Worm (Caenorhabditis elegans) whole organism, L2 larva: ENCODE measurements around the gene F26G1.11.

ENCODE experiments used
- C34F6.9 ChIP-seq: fragments of 150-350 bp; optimal IDR thresholded peaks from 2 replicates; lab custom pipeline; 2014; ENCODE audit warnings: missing biosample characterization, missing genetic modification characterization
- F13H6.1 ChIP-seq: sonication (generic microtip); optimal IDR thresholded peaks from 2 replicates; lab custom pipeline; 2016; ENCODE audit warnings: missing genetic modification characterization, missing compliant biosample characterization
- R02D3.7 ChIP-seq: fragments of 150-350 bp; optimal IDR thresholded peaks from 2 replicates; lab custom pipeline; 2014; ENCODE audit warnings: missing biosample characterization, missing genetic modification characterization
- Y55F3AM.14 ChIP-seq: fragments of 200-800 bp; sonication (Bioruptor generic); optimal IDR thresholded peaks from 2 replicates; lab custom pipeline; 2018; ENCODE audit warnings: mild to moderate bottlenecking, missing genetic modification characterization, missing compliant biosample characterization
- ZK546.5 ChIP-seq: sonication (generic microtip); optimal IDR thresholded peaks from 2 replicates; lab custom pipeline; 2017; ENCODE audit warnings: missing biosample characterization, missing genetic modification characterization
- alr-1 ChIP-seq: fragments of 150-350 bp; optimal IDR thresholded peaks from 2 replicates; lab custom pipeline; 2014; ENCODE audit warnings: missing biosample characterization, missing genetic modification characterization
- aly-2 ChIP-seq: fragments of 150-350 bp; optimal IDR thresholded peaks from 2 replicates; lab custom pipeline; 2014; ENCODE audit warnings: missing biosample characterization, missing genetic modification characterization
- blmp-1 ChIP-seq: sonication (generic microtip); optimal IDR thresholded peaks from 2 replicates; lab custom pipeline; 2017; ENCODE audit warnings: missing genetic modification characterization, mild to moderate bottlenecking, missing compliant biosample characterization, antibody characterized with exemption, moderate library complexity; ENCODE audit not compliant: insufficient read depth
- ceh-16 ChIP-seq: fragments of 150-350 bp; optimal IDR thresholded peaks from 2 replicates; lab custom pipeline; 2014; ENCODE audit warnings: missing biosample characterization, missing genetic modification characterization
- ceh-82 ChIP-seq: fragments of 150-350 bp; optimal IDR thresholded peaks from 2 replicates; lab custom pipeline; 2014; ENCODE audit warnings: missing biosample characterization, missing genetic modification characterization
- crh-2 ChIP-seq: sonication (generic microtip); optimal IDR thresholded peaks from 2 replicates; lab custom pipeline; 2017; ENCODE audit warnings: missing biosample characterization, missing genetic modification characterization
- dmd-4 ChIP-seq: sonication (generic microtip); optimal IDR thresholded peaks from 2 replicates; lab custom pipeline; 2017; ENCODE audit warnings: missing biosample characterization, missing genetic modification characterization
- egl-27 ChIP-seq: sonication (generic microtip); optimal IDR thresholded peaks from 3 replicates; lab custom pipeline; 2017; ENCODE audit warnings: missing biosample characterization, missing genetic modification reagents, missing genetic modification characterization
- fos-1 ChIP-seq: fragments of 150-350 bp; optimal IDR thresholded peaks from 2 replicates; lab custom pipeline; 2014; ENCODE audit warnings: missing biosample characterization, missing genetic modification characterization
- gmeb-1 ChIP-seq: fragments of 150-350 bp; optimal IDR thresholded peaks from 2 replicates; lab custom pipeline; 2014; ENCODE audit warnings: missing biosample characterization, missing genetic modification characterization
- lin-13 ChIP-seq: fragments of 150-350 bp; optimal IDR thresholded peaks from 2 replicates; lab custom pipeline; 2014; ENCODE audit warnings: missing biosample characterization, missing genetic modification reagents, missing genetic modification characterization
- lin-39 ChIP-seq: fragments of 150-350 bp; optimal IDR thresholded peaks from 2 replicates; lab custom pipeline; 2014; ENCODE audit warnings: missing biosample characterization, missing genetic modification reagents, missing genetic modification characterization
- lsy-2 ChIP-seq, 2 experiments: fragments of 150-350 bp in 1 of 2; sonication (generic microtip) in 1 of 2; optimal IDR thresholded peaks; 2 replicates each; lab custom pipeline; 2014 to 2017; ENCODE audit warnings: missing biosample characterization in 2 of 2, missing genetic modification characterization in 2 of 2
- mdl-1 ChIP-seq, 2 experiments: fragments of 150-350 bp in 1 of 2; sonication (generic microtip) in 1 of 2; optimal IDR thresholded peaks; 2 replicates each; lab custom pipeline; 2017; ENCODE audit warnings: missing biosample characterization in 2 of 2, missing genetic modification characterization in 2 of 2
- nhr-10 ChIP-seq: sonication (generic microtip); optimal IDR thresholded peaks from 2 replicates; lab custom pipeline; 2017; ENCODE audit warnings: missing biosample characterization, missing genetic modification characterization
- nhr-11 ChIP-seq: fragments of 150-350 bp; optimal IDR thresholded peaks from 2 replicates; lab custom pipeline; 2014; ENCODE audit warnings: missing biosample characterization, missing genetic modification characterization
- nhr-12 ChIP-seq: fragments of 150-350 bp; optimal IDR thresholded peaks from 2 replicates; lab custom pipeline; 2014; ENCODE audit warnings: missing biosample characterization, missing genetic modification characterization
- nhr-129 ChIP-seq: fragments of 150-350 bp; optimal IDR thresholded peaks from 2 replicates; lab custom pipeline; 2014; ENCODE audit warnings: missing biosample characterization, missing genetic modification characterization
- nhr-21 ChIP-seq: fragments of 150-350 bp; optimal IDR thresholded peaks from 2 replicates; lab custom pipeline; 2014; ENCODE audit warnings: missing biosample characterization, missing genetic modification characterization
- nhr-23 ChIP-seq: fragments of 150-350 bp; optimal IDR thresholded peaks from 2 replicates; lab custom pipeline; 2014; ENCODE audit warnings: missing biosample characterization, missing genetic modification reagents, missing genetic modification characterization
- nhr-237 ChIP-seq: fragments of 150-350 bp; optimal IDR thresholded peaks from 2 replicates; lab custom pipeline; 2014; ENCODE audit warnings: missing biosample characterization, missing genetic modification characterization
- nhr-25 ChIP-seq: fragments of 150-350 bp; sonication (generic microtip); optimal IDR thresholded peaks from 3 replicates; lab custom pipeline; 2014; ENCODE audit warnings: missing biosample characterization, missing genetic modification characterization
- nhr-6 ChIP-seq: fragments of 150-350 bp; optimal IDR thresholded peaks from 2 replicates; lab custom pipeline; 2014; ENCODE audit warnings: missing biosample characterization, missing genetic modification characterization
- nhr-77 ChIP-seq: fragments of 150-350 bp; optimal IDR thresholded peaks from 2 replicates; lab custom pipeline; 2014; ENCODE audit warnings: missing biosample characterization, missing genetic modification characterization
- sem-4 ChIP-seq: fragments of 150-350 bp; optimal IDR thresholded peaks from 2 replicates; lab custom pipeline; 2014; ENCODE audit warnings: missing biosample characterization, missing genetic modification reagents, missing genetic modification characterization
- skn-1 ChIP-seq: sonication (generic microtip); optimal IDR thresholded peaks from 2 replicates; lab custom pipeline; 2017; ENCODE audit warnings: missing biosample characterization, missing genetic modification characterization
- sma-3 ChIP-seq: sonication (generic microtip); optimal IDR thresholded peaks from 2 replicates; lab custom pipeline; 2016; ENCODE audit warnings: missing genetic modification reagents, missing genetic modification characterization, missing compliant biosample characterization
- sma-9 ChIP-seq, 2 experiments: fragments of 150-350 bp in 1 of 2; sonication (generic microtip) in 1 of 2; optimal IDR thresholded peaks; 2 replicates each; lab custom pipeline; 2014 to 2016; ENCODE audit warnings: missing genetic modification characterization in 2 of 2, mild to moderate bottlenecking in 1 of 2, missing biosample characterization in 1 of 2, missing compliant biosample characterization in 1 of 2, missing genetic modification reagents in 1 of 2, moderate library complexity in 1 of 2
- snpc-4 ChIP-seq: fragments of 150-350 bp; optimal IDR thresholded peaks from 2 replicates; lab custom pipeline; 2014; ENCODE audit warnings: missing biosample characterization, missing genetic modification characterization
- unc-39 ChIP-seq: fragments of 150-350 bp; optimal IDR thresholded peaks from 2 replicates; lab custom pipeline; 2014; ENCODE audit warnings: missing biosample characterization, missing genetic modification characterization
- unc-55 ChIP-seq: fragments of 150-350 bp; sonication (generic microtip); optimal IDR thresholded peaks from 3 replicates; lab custom pipeline; 2014; ENCODE audit warnings: missing biosample characterization, missing genetic modification reagents, missing genetic modification characterization
- unc-62 ChIP-seq: fragments of 150-350 bp; optimal IDR thresholded peaks from 2 replicates; lab custom pipeline; 2014; ENCODE audit warnings: missing biosample characterization, missing genetic modification reagents, missing genetic modification characterization
- ztf-11 ChIP-seq: sonication (generic microtip); optimal IDR thresholded peaks from 2 replicates; lab custom pipeline; 2017; ENCODE audit warnings: missing biosample characterization, missing genetic modification characterization
- ztf-4 ChIP-seq: fragments of 150-350 bp; optimal IDR thresholded peaks from 2 replicates; lab custom pipeline; 2014; ENCODE audit warnings: missing biosample characterization, missing genetic modification characterization

F26G1.11 gene

DNA sequence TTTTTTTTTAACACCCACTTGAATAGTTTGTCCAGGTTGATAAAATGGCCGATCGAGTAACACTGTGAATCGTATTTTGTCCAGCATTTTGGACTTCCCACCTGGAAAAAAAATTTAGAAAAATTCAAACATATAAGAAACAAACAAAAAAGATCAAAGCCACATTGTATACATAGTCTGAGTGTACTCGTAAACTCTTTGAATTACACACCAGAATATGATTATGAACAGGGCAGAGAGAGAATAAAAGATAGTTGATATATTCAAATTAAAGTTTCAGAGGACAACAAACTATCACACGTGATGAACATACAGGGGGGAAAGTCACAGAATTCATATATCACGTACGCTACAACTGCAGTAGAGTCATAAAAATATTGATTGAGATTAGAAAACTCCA is 10.7 kb upstream of the F26G1.11 start, which contains the start of gene ttm-2:
TSS of gene ttm-2 (minus strand) at position 101 of the 400 bp plus-strand sequence.
- TF ChIP-seq nhr-129 (tag; lab: Kevin White, UChicago): no peak
- no peak for TF ChIP-seq unc-39 (tag; lab: Kevin White, UChicago)
- TF ChIP-seq lin-13 (GFP tag; lab: Kevin White, UChicago): no peak
- no peak for TF ChIP-seq ceh-82 (tag; lab: Kevin White, UChicago)
- no peak for TF ChIP-seq blmp-1 (tag; lab: Kevin White, UChicago)
- no peak for TF ChIP-seq skn-1
- TF ChIP-seq lsy-2 (tag; optimal IDR thresholded peaks at IDR 0.05; lab: Kevin White, UChicago): no peak
- no peak for TF ChIP-seq nhr-6 (tag; lab: Kevin White, UChicago)
- TF ChIP-seq Y55F3AM.14 (GFP tag; lab: Kevin White, UChicago): no peak
- TF ChIP-seq nhr-77 (tag; lab: Kevin White, UChicago): no peak
- no peak for TF ChIP-seq egl-27 (tag; lab: Kevin White, UChicago)
- TF ChIP-seq lin-39: no peak
- TF ChIP-seq snpc-4 (tag; lab: Kevin White, UChicago): no peak
- no peak for TF ChIP-seq alr-1
- TF ChIP-seq dmd-4 (tag; lab: Kevin White, UChicago): no peak
- no peak for TF ChIP-seq nhr-237 (tag; lab: Kevin White, UChicago)
- no peak for TF ChIP-seq ceh-16
- TF ChIP-seq unc-55: no peak
- TF ChIP-seq, all 48 proteins: peak for 0

DNA sequence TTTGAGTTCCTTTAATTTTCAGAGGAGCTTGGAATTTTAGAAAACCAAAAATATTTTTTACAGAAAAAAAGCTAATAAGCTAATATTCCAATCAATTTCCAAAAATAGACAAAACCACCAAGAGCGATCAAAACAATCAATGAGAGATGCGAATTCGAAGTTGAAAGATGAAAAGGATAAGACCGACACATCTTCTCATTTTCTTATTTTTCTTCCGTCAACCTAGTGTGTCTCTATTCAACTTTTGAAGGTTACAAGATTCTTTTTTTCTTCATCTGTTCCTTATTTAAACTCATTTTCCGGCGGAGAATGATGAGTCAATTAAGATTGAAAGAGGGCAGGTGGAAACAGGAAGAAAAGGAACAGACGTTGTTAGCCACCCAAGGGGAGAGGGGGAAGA is 9.3 kb upstream of the F26G1.11 start:
- TF ChIP-seq sma-9 (GFP tag; optimal IDR thresholded peaks at IDR 0.05; lab: Kevin White, UChicago): peak; percentile 26
- TF ChIP-seq sma-9 (tag; optimal IDR thresholded peaks at IDR 0.05; lab: Kevin White, UChicago): no peak
- TF ChIP-seq ceh-16: peak; percentile 71
- no peak for TF ChIP-seq lin-39
- TF ChIP-seq nhr-25 (tag; lab: Kevin White, UChicago): peak; percentile 33
- no peak for TF ChIP-seq aly-2

DNA sequence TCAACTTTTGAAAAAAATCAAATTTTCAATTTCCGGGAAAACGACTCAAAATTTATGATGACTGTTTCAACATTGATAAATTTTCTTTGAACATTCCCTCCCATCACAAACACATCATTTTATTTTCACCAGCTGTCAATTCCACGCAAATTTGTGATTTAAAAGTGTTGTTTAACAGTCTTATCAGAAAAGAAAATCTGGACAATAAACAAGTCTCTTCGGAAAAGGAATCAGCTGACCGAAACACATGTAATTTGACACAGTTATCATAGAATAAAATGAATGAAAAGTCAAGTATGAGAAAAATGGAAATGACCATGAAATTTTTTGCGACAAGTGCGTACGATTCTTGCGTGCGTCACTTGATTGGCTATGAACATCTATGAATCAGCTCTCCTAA is 7.8 kb upstream of the F26G1.11 start:
- peak; percentile 45 for TF ChIP-seq sma-3 (GFP tag; lab: Kevin White, UChicago)
- peak; percentile 2 for TF ChIP-seq sma-9 (GFP tag; optimal IDR thresholded peaks at IDR 0.05; lab: Kevin White, UChicago)
- TF ChIP-seq sma-9 (tag; optimal IDR thresholded peaks at IDR 0.05; lab: Kevin White, UChicago): no peak
- TF ChIP-seq ceh-82 (tag; lab: Kevin White, UChicago): no peak
- no peak for TF ChIP-seq unc-62
- no peak for TF ChIP-seq nhr-10 (tag; lab: Kevin White, UChicago)
- no peak for TF ChIP-seq C34F6.9
- TF ChIP-seq nhr-25 (tag; lab: Kevin White, UChicago): peak; percentile 53
- TF ChIP-seq nhr-23: no peak
- TF ChIP-seq lin-39: no peak
- no peak for TF ChIP-seq ceh-16
- no peak for TF ChIP-seq nhr-11 (tag; lab: Kevin White, UChicago)
- TF ChIP-seq nhr-21 (tag; lab: Kevin White, UChicago): no peak
- no peak for TF ChIP-seq skn-1
- no peak for TF ChIP-seq gmeb-1 (tag; lab: Kevin White, UChicago)
- TF ChIP-seq F13H6.1 (tag; lab: Kevin White, UChicago): no peak
- TF ChIP-seq ZK546.5: no peak
- no peak for TF ChIP-seq lin-13 (GFP tag; lab: Kevin White, UChicago)
- TF ChIP-seq nhr-237 (tag; lab: Kevin White, UChicago): no peak
- TF ChIP-seq nhr-12 (tag; lab: Kevin White, UChicago): no peak
- TF ChIP-seq fos-1 (tag; lab: Kevin White, UChicago): peak; percentile 5
- TF ChIP-seq sem-4: no peak
- TF ChIP-seq ztf-4: no peak
- no peak for TF ChIP-seq R02D3.7 (tag; lab: Kevin White, UChicago)
- no peak for TF ChIP-seq unc-39 (tag; lab: Kevin White, UChicago)

DNA sequence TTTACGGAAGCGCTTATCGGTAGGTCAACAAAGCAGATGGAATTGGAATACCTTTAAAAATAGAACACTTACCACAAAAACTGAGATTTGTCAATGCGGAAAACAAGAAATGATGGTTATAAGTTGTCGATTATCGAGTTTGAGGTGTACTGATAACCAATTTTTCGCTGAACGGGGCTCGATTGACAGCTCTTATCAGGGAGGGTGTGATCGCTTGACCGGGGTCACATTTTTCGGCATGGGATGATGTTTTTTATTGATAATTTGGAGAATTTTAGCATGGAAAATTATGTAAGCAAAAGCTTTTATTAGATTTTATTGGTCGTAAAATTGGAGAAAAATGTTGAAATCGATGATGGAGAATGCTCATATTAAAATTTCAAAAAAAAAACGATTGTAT is 7.1 kb upstream of the F26G1.11 start:
- TF ChIP-seq fos-1 (tag; lab: Kevin White, UChicago): peak; percentile 91
- peak; percentile 46 for TF ChIP-seq F13H6.1 (tag; lab: Kevin White, UChicago)
- peak; percentile 33 for TF ChIP-seq gmeb-1 (tag; lab: Kevin White, UChicago)
- TF ChIP-seq crh-2: peak; percentile 45
- TF ChIP-seq unc-62: no peak
- no peak for TF ChIP-seq mdl-1 (tag; optimal IDR thresholded peaks at IDR 0.05; lab: Kevin White, UChicago)
- TF ChIP-seq snpc-4 (tag; lab: Kevin White, UChicago): no peak
- peak; percentile 42 for TF ChIP-seq sma-9 (GFP tag; optimal IDR thresholded peaks at IDR 0.05; lab: Kevin White, UChicago)
- no peak for TF ChIP-seq sma-9 (tag; optimal IDR thresholded peaks at IDR 0.05; lab: Kevin White, UChicago)
- no peak for TF ChIP-seq ztf-11 (tag; lab: Kevin White, UChicago)
